Fruit fly (Drosophila melanogaster) whole organism, embryonic: ENCODE data around the gene CG31268.

Source experiments
- CG10959 ChIP-seq: fragments of 200-800 bp; sonication (Bioruptor generic); IDR thresholded peaks from 2 replicates; pipeline ENCODE4 v1.3.6; 2022; ENCODE audit warnings: missing biosample characterization, missing genetic modification characterization
- CG11247 ChIP-seq: fragments of 200-800 bp; sonication (Bioruptor generic); IDR thresholded peaks from 2 replicates; pipeline ENCODE4 v1.3.6; 2022; ENCODE audit warnings: missing biosample characterization, missing genetic modification characterization
- CG11456 ChIP-seq: fragments of 200-800 bp; sonication (Bioruptor generic); IDR thresholded peaks from 3 replicates; pipeline ENCODE4 v1.3.6; 2022; ENCODE audit warnings: missing biosample characterization, missing genetic modification characterization
- CG11723 ChIP-seq: fragments of 200-800 bp; sonication (Bioruptor generic); optimal IDR thresholded peaks from 2 replicates; lab custom pipeline; 2017; ENCODE audit warnings: missing biosample characterization, mild to moderate bottlenecking, missing genetic modification characterization
- CG12155 ChIP-seq: fragments of 200-800 bp; sonication (Bioruptor generic); optimal IDR thresholded peaks from 3 replicates; lab custom pipeline; 2016; ENCODE audit warnings: missing biosample characterization, missing genetic modification characterization
- CG12219 ChIP-seq: fragments of 200-800 bp; sonication (Bioruptor generic); optimal IDR thresholded peaks from 3 replicates; lab custom pipeline; 2018; ENCODE audit warnings: missing biosample characterization, mild to moderate bottlenecking, missing genetic modification characterization
- CG12236 ChIP-seq: fragments of 200-800 bp; sonication (Bioruptor generic); optimal IDR thresholded peaks from 2 replicates; lab custom pipeline; 2016; ENCODE audit warnings: missing biosample characterization, missing genetic modification characterization
- CG13424 ChIP-seq: fragments of 200-800 bp; sonication (Bioruptor generic); optimal IDR thresholded peaks from 2 replicates; lab custom pipeline; 2019; ENCODE audit warnings: missing biosample characterization, mild to moderate bottlenecking, missing genetic modification characterization, moderate library complexity
- CG14050 ChIP-seq: fragments of 200-800 bp; sonication (Bioruptor generic); IDR thresholded peaks from 3 replicates; pipeline ENCODE4 v1.3.6; 2022; ENCODE audit warnings: missing biosample characterization, missing genetic modification characterization
- CG14667 ChIP-seq: fragments of 200-800 bp; sonication (Bioruptor generic); IDR thresholded peaks from 2 replicates; pipeline ENCODE4 v1.3.6; 2022; ENCODE audit warnings: missing biosample characterization, missing genetic modification characterization
- CG16813 ChIP-seq: fragments of 200-800 bp; sonication (Bioruptor generic); IDR thresholded peaks from 3 replicates; pipeline ENCODE4 v1.3.6; 2022; ENCODE audit warnings: missing biosample characterization, missing genetic modification characterization; ENCODE audit not compliant: partially characterized antibody
- CG17328 ChIP-seq: fragments of 200-800 bp; sonication (Bioruptor generic); IDR thresholded peaks from 2 replicates; pipeline ENCODE4 v1.3.6; 2022; ENCODE audit warnings: missing biosample characterization, missing genetic modification characterization
- CG17612 ChIP-seq: fragments of 200-800 bp; sonication (Bioruptor generic); IDR thresholded peaks from 2 replicates; pipeline ENCODE4 v1.3.6; 2022; ENCODE audit warnings: missing biosample characterization, missing genetic modification characterization
- CG17802 ChIP-seq: fragments of 200-800 bp; sonication (Bioruptor generic); optimal IDR thresholded peaks from 2 replicates; lab custom pipeline; 2018; ENCODE audit warnings: missing biosample characterization, mild to moderate bottlenecking, missing genetic modification characterization, moderate library complexity
- CG17912 ChIP-seq: fragments of 200-800 bp; sonication (Bioruptor generic); optimal IDR thresholded peaks from 2 replicates; lab custom pipeline; 2018; ENCODE audit warnings: missing biosample characterization, mild to moderate bottlenecking, missing genetic modification characterization
- CG18764 ChIP-seq: fragments of 200-800 bp; sonication (Bioruptor generic); optimal IDR thresholded peaks from 3 replicates; lab custom pipeline; 2016; ENCODE audit warnings: missing biosample characterization, missing genetic modification characterization
- CG2129 ChIP-seq: fragments of 200-800 bp; sonication (Bioruptor generic); IDR thresholded peaks from 2 replicates; pipeline ENCODE4 v1.3.6; 2022; ENCODE audit warnings: missing biosample characterization, missing genetic modification characterization; ENCODE audit not compliant: partially characterized antibody
- CG2889 ChIP-seq: fragments of 200-800 bp; sonication (Bioruptor generic); IDR thresholded peaks from 3 replicates; pipeline ENCODE4 v1.3.6; 2022; ENCODE audit warnings: missing biosample characterization, missing genetic modification characterization
- CG31365 ChIP-seq: fragments of 200-800 bp; sonication (Bioruptor generic); optimal IDR thresholded peaks from 2 replicates; lab custom pipeline; 2018; ENCODE audit warnings: missing biosample characterization, mild to moderate bottlenecking, missing genetic modification characterization
- CG4820 ChIP-seq: fragments of 200-800 bp; sonication (Bioruptor generic); optimal IDR thresholded peaks from 3 replicates; lab custom pipeline; 2016; ENCODE audit warnings: missing biosample characterization, missing genetic modification characterization
- CG7928 ChIP-seq: fragments of 200-800 bp; sonication (Bioruptor generic); optimal IDR thresholded peaks from 2 replicates; lab custom pipeline; 2017; ENCODE audit warnings: missing biosample characterization, mild to moderate bottlenecking, missing genetic modification characterization
- Deaf1 ChIP-seq: fragments of 200-800 bp; optimal IDR thresholded peaks from 3 replicates; lab custom pipeline; 2019; ENCODE audit warnings: missing biosample characterization, mild to moderate bottlenecking, missing genetic modification characterization, moderate library complexity
- Dip3 ChIP-seq: fragments of 200-800 bp; sonication (Bioruptor generic); optimal IDR thresholded peaks from 3 replicates; lab custom pipeline; 2016; ENCODE audit warnings: missing biosample characterization, missing genetic modification characterization
- Dll ChIP-seq: fragments of 200-800 bp; sonication (Bioruptor generic); IDR thresholded peaks from 4 replicates; pipeline ENCODE4 v1.3.6; 2022; ENCODE audit warnings: missing biosample characterization, missing genetic modification characterization; ENCODE audit not compliant: partially characterized antibody
- Doc3 ChIP-seq: fragments of 200-800 bp; sonication (Bioruptor generic); IDR thresholded peaks from 3 replicates; pipeline ENCODE4 v1.3.6; 2022; ENCODE audit warnings: missing biosample characterization, missing genetic modification characterization; ENCODE audit not compliant: partially characterized antibody
- HLH4C ChIP-seq: fragments of 200-800 bp; sonication (Bioruptor generic); IDR thresholded peaks from 3 replicates; pipeline ENCODE4 v1.3.6; 2022; ENCODE audit warnings: missing biosample characterization, missing genetic modification characterization; ENCODE audit not compliant: partially characterized antibody
- Lpt ChIP-seq: fragments of >200 bp; optimal IDR thresholded peaks from 2 replicates; lab custom pipeline; 2018; ENCODE audit warnings: missing biosample characterization, missing genetic modification characterization
- Poxn ChIP-seq: fragments of 200-800 bp; sonication (Bioruptor generic); IDR thresholded peaks from 2 replicates; pipeline ENCODE4 v1.3.6; 2022; ENCODE audit warnings: missing biosample characterization, missing genetic modification characterization
- Taf1 ChIP-seq: fragments of 200-800 bp; sonication (Bioruptor generic); IDR thresholded peaks from 2 replicates; pipeline ENCODE4 v1.3.6; 2022; ENCODE audit warnings: missing biosample characterization, missing genetic modification characterization
- ase ChIP-seq: fragments of 200-800 bp; sonication (Bioruptor generic); IDR thresholded peaks from 3 replicates; pipeline ENCODE4 v1.3.6; 2022; ENCODE audit warnings: missing biosample characterization, missing genetic modification characterization
- az2 ChIP-seq: fragments of 200-800 bp; sonication (Bioruptor generic); optimal IDR thresholded peaks from 3 replicates; lab custom pipeline; 2016; ENCODE audit warnings: missing biosample characterization, missing genetic modification characterization
- dan ChIP-seq: fragments of 200-800 bp; sonication (Bioruptor generic); IDR thresholded peaks from 2 replicates; pipeline ENCODE4 v1.3.6; 2022; ENCODE audit warnings: missing biosample characterization, missing genetic modification characterization
- eve ChIP-seq, 2 experiments: fragments of >200 bp; optimal IDR thresholded peaks; 2 replicates each; lab custom pipeline; 2017; ENCODE audit warnings: missing biosample characterization in 2 of 2, missing genetic modification characterization in 2 of 2
- eyg ChIP-seq: fragments of 200-800 bp; sonication (Bioruptor generic); optimal IDR thresholded peaks from 3 replicates; lab custom pipeline; 2016; ENCODE audit warnings: missing biosample characterization, missing genetic modification characterization
- gce ChIP-seq: fragments of 200-800 bp; sonication (Bioruptor generic); IDR thresholded peaks from 3 replicates; pipeline ENCODE4 v1.3.6; 2022; ENCODE audit warnings: missing biosample characterization, missing genetic modification characterization
- gcm ChIP-seq: fragments of 200-800 bp; sonication (Bioruptor generic); optimal IDR thresholded peaks from 2 replicates; lab custom pipeline; 2019; ENCODE audit warnings: missing biosample characterization, mild to moderate bottlenecking, missing genetic modification characterization, moderate library complexity
- gem ChIP-seq: fragments of 200-800 bp; sonication (Bioruptor generic); optimal IDR thresholded peaks from 2 replicates; lab custom pipeline; 2019; ENCODE audit warnings: missing biosample characterization, mild to moderate bottlenecking, missing genetic modification characterization, moderate library complexity
- ham ChIP-seq: fragments of 200-800 bp; sonication (Bioruptor generic); IDR thresholded peaks from 2 replicates; pipeline ENCODE4 v1.3.6; 2022; ENCODE audit warnings: missing biosample characterization, missing genetic modification characterization
- mirr ChIP-seq: fragments of 200-800 bp; sonication (Bioruptor generic); optimal IDR thresholded peaks from 3 replicates; lab custom pipeline; 2018; ENCODE audit warnings: missing biosample characterization, mild to moderate bottlenecking, missing genetic modification characterization
- onecut ChIP-seq: fragments of 200-800 bp; sonication (Bioruptor generic); IDR thresholded peaks from 2 replicates; pipeline ENCODE4 v1.3.6; 2022; ENCODE audit warnings: missing biosample characterization, missing genetic modification characterization
- org-1 ChIP-seq: fragments of 200-800 bp; sonication (Bioruptor generic); optimal IDR thresholded peaks from 2 replicates; lab custom pipeline; 2017; ENCODE audit warnings: missing biosample characterization, missing genetic modification characterization
- otp ChIP-seq: fragments of 200-800 bp; sonication (Bioruptor generic); IDR thresholded peaks from 3 replicates; pipeline ENCODE4, ENCODE4 v1.3.6; 2022; ENCODE audit warnings: missing biosample characterization, missing genetic modification characterization
- pfk ChIP-seq: fragments of 200-800 bp; sonication (Bioruptor generic); optimal IDR thresholded peaks from 2 replicates; lab custom pipeline; 2018; ENCODE audit warnings: missing biosample characterization, mild to moderate bottlenecking, missing genetic modification characterization, moderate library complexity
- row ChIP-seq: fragments of 200-800 bp; sonication (Bioruptor generic); IDR thresholded peaks from 3 replicates; pipeline ENCODE4 v1.3.6; 2022; ENCODE audit warnings: missing biosample characterization, missing genetic modification characterization
- schlank ChIP-seq: fragments of 200-800 bp; sonication (Bioruptor generic); optimal IDR thresholded peaks from 2 replicates; lab custom pipeline; 2018; ENCODE audit warnings: missing biosample characterization, mild to moderate bottlenecking, missing genetic modification characterization
- sens ChIP-seq: fragments of 200-800 bp; sonication (Bioruptor generic); peaks from one replicate; lab custom pipeline; 2016; ENCODE audit warnings: missing biosample characterization, missing genetic modification characterization
- sr ChIP-seq: fragments of 200-800 bp; sonication (Bioruptor generic); IDR thresholded peaks from 3 replicates; pipeline ENCODE4 v1.3.6; 2022; ENCODE audit warnings: missing biosample characterization, missing genetic modification characterization
- stc ChIP-seq: fragments of 200-800 bp; sonication (Bioruptor generic); IDR thresholded peaks from 2 replicates; pipeline ENCODE4 v1.3.6; 2022; ENCODE audit warnings: missing biosample characterization, missing genetic modification characterization
- toy ChIP-seq: fragments of 200-800 bp; sonication (Bioruptor generic); IDR thresholded peaks from 2 replicates; pipeline ENCODE4 v1.3.6; 2022; ENCODE audit warnings: missing biosample characterization, missing genetic modification characterization
- zen ChIP-seq: fragments of 200-800 bp; sonication (Bioruptor generic); optimal IDR thresholded peaks from 3 replicates; lab custom pipeline; 2018; ENCODE audit warnings: missing biosample characterization, mild to moderate bottlenecking, missing genetic modification characterization, moderate library complexity

The CG31268 gene

DNA sequence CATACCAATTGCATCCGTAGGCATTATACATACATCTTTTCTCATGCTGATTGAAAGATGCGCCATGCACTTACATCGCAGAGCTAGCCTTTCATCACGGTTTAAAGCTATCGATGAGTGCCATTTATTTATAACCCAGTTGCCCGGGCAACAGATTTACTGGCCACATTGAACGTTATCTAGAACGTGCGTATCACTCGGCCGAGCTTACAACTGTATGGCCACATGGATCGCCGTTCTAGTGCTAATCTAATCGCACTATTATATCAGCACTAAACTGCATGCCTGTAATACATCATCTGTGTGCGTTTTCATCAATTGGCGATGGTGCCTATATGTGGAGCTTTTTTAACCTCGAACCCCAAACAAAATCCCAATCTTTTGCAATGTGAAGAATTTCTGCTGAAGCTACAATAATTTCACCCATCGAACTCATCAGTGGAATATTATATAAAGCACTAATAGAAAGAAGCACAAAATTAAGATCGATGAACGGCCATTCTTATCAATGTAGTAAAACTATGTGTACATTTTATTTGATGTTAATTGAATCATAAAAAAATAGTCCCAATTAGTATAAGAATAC lies 29.3 kb downstream of the CG31268 start (continued):
- TF ChIP-seq CG10959 (no peak), dan (GFP tag; lab: Robert Waterston, UW) (no peak), pfk (GFP tag; lab: Kevin White, UChicago) (no peak), gce (GFP tag; lab: Robert Waterston, UW) (no peak), ham (GFP tag; lab: Robert Waterston, UW) (no peak), CG17328 (no peak), Dip3 (GFP tag; lab: Kevin White, UChicago) (no peak), gem (no peak), CG17912 (GFP tag; lab: Kevin White, UChicago) (no peak), HLH4C (GFP tag; lab: Robert Waterston, UW) (no peak), ase (GFP tag; lab: Robert Waterston, UW) (no peak), CG2889 (no peak), CG12236 (GFP tag; lab: Kevin White, UChicago) (no peak), CG11723 (GFP tag; lab: Kevin White, UChicago) (no peak), otp (GFP tag; lab: Robert Waterston, UW) (no peak), eyg (GFP tag; lab: Kevin White, UChicago) (no peak)

- TF ChIP-seq Deaf1 (tag; lab: Kevin White, UChicago): no peak
- TF ChIP-seq Lpt (GFP tag; lab: Kevin White, UChicago): no peak
- TF ChIP-seq sr (GFP tag; lab: Robert Waterston, UW): no peak
- no peak for TF ChIP-seq pfk (GFP tag; lab: Kevin White, UChicago)
- TF ChIP-seq Taf1 (GFP tag; lab: Robert Waterston, UW): no peak
- no peak for TF ChIP-seq CG13424 (tag; lab: Kevin White, UChicago)
- no peak for TF ChIP-seq CG14050
- TF ChIP-seq Dll (GFP tag; lab: Robert Waterston, UW): no peak
- TF ChIP-seq CG16813: no peak
- TF ChIP-seq CG7928 (GFP tag; lab: Kevin White, UChicago): no peak
- no peak for TF ChIP-seq CG17802
- TF ChIP-seq org-1 (GFP tag; lab: Kevin White, UChicago): no peak
- no peak for TF ChIP-seq CG17612 (GFP tag; lab: Robert Waterston, UW)
- TF ChIP-seq Doc3: no peak
- TF ChIP-seq az2 (GFP tag; lab: Kevin White, UChicago): no peak
- no peak for TF ChIP-seq eve (GFP tag; optimal IDR thresholded peaks at IDR 0.05; lab: Kevin White, UChicago)
- TF ChIP-seq gcm: no peak
- TF ChIP-seq row: no peak
- TF ChIP-seq Poxn: no peak
- no peak for TF ChIP-seq gce (GFP tag; lab: Robert Waterston, UW)
- TF ChIP-seq CG11247 (GFP tag; lab: Robert Waterston, UW): no peak
- no peak for TF ChIP-seq CG2129 (GFP tag; lab: Robert Waterston, UW)
- TF ChIP-seq CG31365 (tag; lab: Kevin White, UChicago): no peak
- no peak for TF ChIP-seq onecut (GFP tag; lab: Robert Waterston, UW)
- no peak for TF ChIP-seq stc
- no peak for TF ChIP-seq toy (GFP tag; lab: Robert Waterston, UW)
- TF ChIP-seq CG4820: no peak
- TF ChIP-seq schlank (tag; lab: Kevin White, UChicago): no peak
- TF ChIP-seq CG14667 (GFP tag; lab: Robert Waterston, UW): no peak
- TF ChIP-seq CG12219: no peak
- TF ChIP-seq zen: peak; percentile 89
- no peak for TF ChIP-seq mirr
- no peak for TF ChIP-seq CG18764
- TF ChIP-seq CG11456: no peak
- TF ChIP-seq CG12155 (GFP tag; lab: Kevin White, UChicago): no peak
- peak; percentile 38 for TF ChIP-seq sens
Measured at dm6 chr3R:17061736-17062371, 30.3 kb downstream of the CG31268 start.
